Fruit fly (Drosophila melanogaster) whole organism, adult: ENCODE measurements around the gene CG1440.

Experiments used
- CG12768 ChIP-seq: fragments of 200-800 bp; sonication (Bioruptor generic); optimal IDR thresholded peaks from 2 replicates; lab custom pipeline; 2017; ENCODE audit warnings: missing biosample characterization, missing genetic modification characterization, mild to moderate bottlenecking, moderate library complexity, missing genetic modification reagents
- CG14711 ChIP-seq: fragments of 200-800 bp; sonication (Bioruptor generic); optimal IDR thresholded peaks from 2 replicates; lab custom pipeline; 2018; ENCODE audit warnings: missing biosample characterization, mild to moderate bottlenecking, missing genetic modification characterization, moderate library complexity
- CG1620 ChIP-seq: fragments of 200-800 bp; sonication (Bioruptor generic); optimal IDR thresholded peaks from 2 replicates; lab custom pipeline; 2016; ENCODE audit warnings: missing biosample characterization, missing genetic modification characterization
- CG33017 ChIP-seq: fragments of 200-800 bp; sonication (Bioruptor generic); optimal IDR thresholded peaks from 2 replicates; lab custom pipeline; 2018; ENCODE audit warnings: missing biosample characterization, mild to moderate bottlenecking, missing genetic modification characterization, moderate library complexity
- CG5204 ChIP-seq: fragments of 200-800 bp; sonication (Bioruptor generic); optimal IDR thresholded peaks from 2 replicates; lab custom pipeline; 2016; ENCODE audit warnings: missing biosample characterization, missing genetic modification characterization
- CG7101 ChIP-seq: fragments of 200-800 bp; sonication (Bioruptor generic); optimal IDR thresholded peaks from 2 replicates; lab custom pipeline; 2018; ENCODE audit warnings: missing biosample characterization, mild to moderate bottlenecking, missing genetic modification characterization, moderate library complexity
- Clk ChIP-seq: fragments of 200-800 bp; sonication (Bioruptor generic); optimal IDR thresholded peaks from 2 replicates; lab custom pipeline; 2017; ENCODE audit warnings: missing biosample characterization, missing genetic modification characterization
- bab1 ChIP-seq: fragments of 200-800 bp; sonication (Bioruptor generic); optimal IDR thresholded peaks from 3 replicates; lab custom pipeline; 2019; ENCODE audit warnings: missing biosample characterization, mild to moderate bottlenecking, missing genetic modification characterization, moderate library complexity
- cic ChIP-seq: fragments of 200-800 bp; sonication (Bioruptor generic); optimal IDR thresholded peaks from 2 replicates; lab custom pipeline; 2017; ENCODE audit warnings: missing biosample characterization, mild to moderate bottlenecking, missing genetic modification characterization, moderate library complexity
- kay ChIP-seq: fragments of 200-800 bp; sonication (Bioruptor generic); peaks from one replicate; lab custom pipeline; 2016; ENCODE audit warnings: missing biosample characterization, missing genetic modification characterization, borderline replicate concordance
- toe ChIP-seq: fragments of 200-800 bp; sonication (Bioruptor generic); optimal IDR thresholded peaks from 2 replicates; lab custom pipeline; 2016; ENCODE audit warnings: missing biosample characterization, missing genetic modification characterization

- no peak for TF ChIP-seq CG5204 (GFP tag; lab: Kevin White, UChicago)
- no peak for TF ChIP-seq CG33017 (tag; lab: Kevin White, UChicago)
- no peak for TF ChIP-seq CG1620 (GFP tag; lab: Kevin White, UChicago)
- TF ChIP-seq kay (GFP tag; lab: Kevin White, UChicago): no peak
- no peak for TF ChIP-seq bab1
- no peak for TF ChIP-seq Clk (GFP tag; lab: Kevin White, UChicago)
- no peak for TF ChIP-seq CG12768 (GFP tag; lab: Kevin White, UChicago)
- TF ChIP-seq toe: no peak
- no peak for TF ChIP-seq CG14711
- no peak for TF ChIP-seq cic
- no peak for TF ChIP-seq CG7101 (tag; lab: Kevin White, UChicago)
Measured at dm6 chrX:8421449-8421795, 15.4 kb upstream of the CG1440 start.
